Worm (Caenorhabditis elegans): ENCODE data around the gene C54G10.1.

Gene C54G10.1

ce11 chrV:14597681-14598184 lies 43.2 kb upstream of the C54G10.1 start, which contains the start of gene R11H6.2 (continued):
- TF ChIP-seq mep-1 (tag; optimal IDR thresholded peaks at IDR 0.05) = peak; percentile 33
- TF ChIP-seq F37D6.2 (tag; optimal IDR thresholded peaks at IDR 0.05) = no peak
- no peak for TF ChIP-seq ceh-32 (tag; optimal IDR thresholded peaks at IDR 0.05; ENCODE audit: poor library complexity)
- no peak for TF ChIP-seq pha-4 (GFP tag; IDR thresholded peaks at IDR 0.05)
- TF ChIP-seq pha-4 (tag; optimal IDR thresholded peaks at IDR 0.05) = peak; percentile 22
- peak; percentile 21 for TF ChIP-seq dve-1 (tag; optimal IDR thresholded peaks at IDR 0.05; ENCODE audit: insufficient read depth)
- no peak for TF ChIP-seq dmd-9 (GFP tag; IDR thresholded peaks at IDR 0.05)
- no peak for TF ChIP-seq nhr-41 (GFP tag; IDR thresholded peaks at IDR 0.05)
- TF ChIP-seq pqm-1 (tag; optimal IDR thresholded peaks at IDR 0.05) = peak; percentile 3
- TF ChIP-seq ama-1 (optimal IDR thresholded peaks at IDR 0.05) = no peak
- TF ChIP-seq ceh-62 (tag; optimal IDR thresholded peaks at IDR 0.05) = no peak
- no peak for TF ChIP-seq gei-8 (GFP tag; optimal IDR thresholded peaks at IDR 0.05)
- no peak for TF ChIP-seq nhr-76 (tag; optimal IDR thresholded peaks at IDR 0.05)
- no peak for TF ChIP-seq nhr-11 (tag; optimal IDR thresholded peaks at IDR 0.05)
- TF ChIP-seq nhr-102 (tag; optimal IDR thresholded peaks at IDR 0.05) = no peak
- TF ChIP-seq nhr-111 (GFP tag; optimal IDR thresholded peaks at IDR 0.05) = no peak
- TF ChIP-seq nhr-28 (tag; optimal IDR thresholded peaks at IDR 0.05) = peak; percentile 48
- TF ChIP-seq tag-97 (GFP tag; IDR thresholded peaks at IDR 0.05) = no peak
- no peak for TF ChIP-seq R02D3.7 (tag; optimal IDR thresholded peaks at IDR 0.05)
- TF ChIP-seq hmg-1.1 (GFP tag; IDR thresholded peaks at IDR 0.05) = peak; percentile 54; the same call in 1 of the 2 replicates
- TF ChIP-seq rbr-2 (tag; optimal IDR thresholded peaks at IDR 0.05) = peak; percentile 1
- TF ChIP-seq aly-2 (tag; optimal IDR thresholded peaks at IDR 0.05) = no peak
- TF ChIP-seq jun-1 (tag; optimal IDR thresholded peaks at IDR 0.05) = no peak
- no peak for TF ChIP-seq mdl-1 (tag; optimal IDR thresholded peaks at IDR 0.05)
- TF ChIP-seq F44E2.7 (GFP tag; IDR thresholded peaks at IDR 0.05) = no peak
- TF ChIP-seq sdz-12 (GFP tag; optimal IDR thresholded peaks at IDR 0.05) = no peak
- no peak for TF ChIP-seq nhr-25 (tag; optimal IDR thresholded peaks at IDR 0.05; ENCODE audit: borderline replicate concordance, insufficient read depth)
- no peak for TF ChIP-seq daf-8 (GFP tag; IDR thresholded peaks at IDR 0.05)
- TF ChIP-seq fos-1 (tag; optimal IDR thresholded peaks at IDR 0.05) = no peak
- TF ChIP-seq fkh-10 (GFP tag; optimal IDR thresholded peaks at IDR 0.05) = no peak
- no peak for TF ChIP-seq unc-39 (tag; optimal IDR thresholded peaks at IDR 0.05)
- TF ChIP-seq ZK546.5 (tag; optimal IDR thresholded peaks at IDR 0.05) = no peak
- TF ChIP-seq attf-4 (tag; optimal IDR thresholded peaks at IDR 0.05) = no peak
- TF ChIP-seq nhr-48 (tag; optimal IDR thresholded peaks at IDR 0.05) = no peak
- no peak for TF ChIP-seq snpc-4 (tag; optimal IDR thresholded peaks at IDR 0.05)
- no peak for TF ChIP-seq Y105C5A.15 (GFP tag; IDR thresholded peaks at IDR 0.05)
- no peak for TF ChIP-seq daf-19 (GFP tag; conservative IDR thresholded peaks at IDR 0.05)
- no peak for TF ChIP-seq egl-43 (GFP tag; IDR thresholded peaks at IDR 0.05)
- no peak for TF ChIP-seq Y75B8A.6 (GFP tag; IDR thresholded peaks at IDR 0.05)
- no peak for TF ChIP-seq zag-1 (tag; optimal IDR thresholded peaks at IDR 0.05)
- no peak for TF ChIP-seq arid-1 (GFP tag; conservative IDR thresholded peaks at IDR 0.05)
- TF ChIP-seq T26A8.4 (GFP tag; IDR thresholded peaks at IDR 0.05) = no peak
- no peak for TF ChIP-seq ztf-7 (tag; optimal IDR thresholded peaks at IDR 0.05)
- TF ChIP-seq daf-12 (tag; optimal IDR thresholded peaks at IDR 0.05) = no peak
- TF ChIP-seq lin-29 (GFP tag; IDR thresholded peaks at IDR 0.05) = no peak
- no peak for TF ChIP-seq mdt-29 (GFP tag; IDR thresholded peaks at IDR 0.05)
- peak in 1 of 2 experiments; percentile 99 for TF ChIP-seq unc-62 (GFP tag; optimal IDR thresholded peaks at IDR 0.05 in 1 of 2)
- TF ChIP-seq unc-62 (tag; optimal IDR thresholded peaks at IDR 0.05) = no peak
- TF ChIP-seq ces-1 (GFP tag; optimal IDR thresholded peaks at IDR 0.05) = no peak
- no peak for TF ChIP-seq set-16 (GFP tag; IDR thresholded peaks at IDR 0.05)
- TF ChIP-seq unc-130 (GFP tag; optimal IDR thresholded peaks at IDR 0.05) = no peak
- TF ChIP-seq lsy-2 (tag; optimal IDR thresholded peaks at IDR 0.05) = peak in 1 of 2 experiments; percentile 57
- no peak for TF ChIP-seq dmd-8 (GFP tag; IDR thresholded peaks at IDR 0.05)
